Fruit fly (Drosophila melanogaster): Measurements from ENCODE around the gene CG6836.
A peak's percentile ranks its signal among the peaks of the same experiment; 100 is the strongest.

The CG6836 gene

DNA sequence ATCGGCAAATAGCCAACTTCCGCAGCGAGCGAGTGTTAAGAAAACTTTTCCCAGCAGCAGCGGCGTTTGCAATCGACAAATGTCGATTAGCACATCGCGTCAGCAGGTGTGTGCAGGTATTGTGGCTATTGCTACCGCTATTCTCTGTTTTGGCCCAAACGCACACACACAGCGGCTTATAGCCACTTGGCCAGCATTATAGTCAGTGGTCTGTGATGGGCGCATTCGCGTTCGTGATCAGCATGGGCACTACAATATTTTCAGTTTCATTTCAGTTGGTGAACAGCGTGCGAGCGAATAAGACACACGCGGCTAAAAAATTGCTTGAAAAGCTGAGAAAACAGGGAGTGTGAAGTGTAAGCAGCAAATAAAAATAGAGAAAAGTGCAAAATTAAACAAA, at the start of gene CG6836:
CG6836 (plus strand) TSS at position 271 of the 400 bp plus-strand sequence.
- TF ChIP-seq CG32121 (GFP tag; IDR thresholded peaks at IDR 0.05) (peak; percentile 38; the same call in 1 of the 2 replicates), CG34367 (tag; optimal IDR thresholded peaks at IDR 0.05) (no peak), CG4496 (GFP tag; IDR thresholded peaks at IDR 0.05) (0 out of 3 replicates have a peak, but pooled peaks have one; percentile 29)

DNA sequence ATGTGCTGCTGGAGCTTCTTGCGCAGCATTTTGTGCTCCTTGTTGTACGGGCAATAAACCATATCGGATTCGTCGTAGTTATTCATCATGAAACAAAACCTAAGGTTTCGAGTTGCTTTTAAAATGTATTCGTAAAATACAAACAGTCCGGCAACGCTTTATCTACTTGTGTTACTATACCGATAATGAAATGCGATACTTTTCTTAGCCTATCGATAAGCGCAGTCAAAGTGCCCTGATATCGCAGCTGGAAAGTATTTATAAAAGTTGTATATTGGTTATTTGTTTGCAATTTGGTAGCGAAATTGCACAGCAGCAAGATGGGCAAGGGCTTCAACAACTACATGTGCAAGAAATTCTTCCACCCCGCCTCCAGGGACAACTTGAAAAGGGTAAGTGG, 49.0 kb upstream of the CG6836 start, which contains the start of the genes arx and CG6843:
arx (minus strand) TSS at position 144 of the 400 bp plus-strand sequence.
CG6843 (plus strand) TSS at position 184 of the 400 bp plus-strand sequence.
- TF ChIP-seq CG10348 (GFP tag; IDR thresholded peaks at IDR 0.05) (no peak), D1 (tag; optimal IDR thresholded peaks at IDR 0.05) (no peak), CG17806 (tag; optimal IDR thresholded peaks at IDR 0.05) (no peak), CG15710 (tag; optimal IDR thresholded peaks at IDR 0.05) (no peak), Pif1B (GFP tag; optimal IDR thresholded peaks at IDR 0.05) (no peak), Snoo (tag; optimal IDR thresholded peaks at IDR 0.05) (no peak)

dm6 chr3L:18904772-18905601, 45.4 kb upstream of the CG6836 start, which contains the start of the genes CSN1b and Prp6:
Gene CSN1b, minus strand, starts transcription at chr3L:18904930.
Gene Prp6, plus strand, starts transcription at chr3L:18905372.
- TF ChIP-seq CG12605 (GFP tag; IDR thresholded peaks at IDR 0.05) (no peak), CG17806 (tag; optimal IDR thresholded peaks at IDR 0.05) (no peak), CG32121 (GFP tag; IDR thresholded peaks at IDR 0.05) (no peak), CG8159 (tag; optimal IDR thresholded peaks at IDR 0.05) (no peak), Pif1A (GFP tag; optimal IDR thresholded peaks at IDR 0.05) (no peak), CG34367 (tag; optimal IDR thresholded peaks at IDR 0.05) (no peak), rn (GFP tag; IDR thresholded peaks at IDR 0.05) (no peak), CG4496 (GFP tag; IDR thresholded peaks at IDR 0.05) (no peak), CG9948 (tag; optimal IDR thresholded peaks at IDR 0.05) (no peak), D1 (tag; optimal IDR thresholded peaks at IDR 0.05) (no peak), EcR (GFP tag; optimal IDR thresholded peaks at IDR 0.05) (no peak), fd96Ca (GFP tag; IDR thresholded peaks at IDR 0.05) (no peak)

DNA sequence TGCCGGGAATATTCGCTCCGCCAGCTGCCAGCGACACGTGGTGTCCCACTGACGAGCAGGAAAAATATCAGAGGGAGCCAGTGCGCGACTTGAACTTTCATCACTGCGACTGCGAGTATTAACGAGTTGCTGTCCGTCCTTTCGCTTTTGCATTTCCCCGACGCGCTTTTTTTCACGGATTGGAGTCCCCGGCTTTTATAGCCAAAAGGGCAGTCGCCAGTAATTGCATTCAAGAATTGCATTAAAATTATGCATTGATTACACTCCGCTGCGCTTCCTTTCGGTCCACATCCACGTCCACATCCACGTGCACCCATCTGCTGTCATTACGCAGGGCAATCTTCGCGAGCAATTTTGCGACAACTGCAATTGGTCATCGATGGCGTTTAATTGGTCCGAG, 39.3 kb upstream of the CG6836 start, which contains the start of gene Ir75d:
Ir75d (minus strand) TSS at position 101 of the 400 bp plus-strand sequence.
- TF ChIP-seq EcR (GFP tag; optimal IDR thresholded peaks at IDR 0.05), result no peak
- TF ChIP-seq fd96Ca (GFP tag; IDR thresholded peaks at IDR 0.05), result no peak
- TF ChIP-seq Ets98B (GFP tag; IDR thresholded peaks at IDR 0.05), result no peak
- no peak for TF ChIP-seq CG12605 (GFP tag; IDR thresholded peaks at IDR 0.05)
- TF ChIP-seq CG13204 (GFP tag; optimal IDR thresholded peaks at IDR 0.05), result no peak
- no peak for TF ChIP-seq CG8301 (tag; optimal IDR thresholded peaks at IDR 0.05)
- TF ChIP-seq gl (tag; optimal IDR thresholded peaks at IDR 0.05), result no peak
- TF ChIP-seq D1 (tag; optimal IDR thresholded peaks at IDR 0.05), result no peak
- no peak for TF ChIP-seq Pif1B (GFP tag; optimal IDR thresholded peaks at IDR 0.05)
- no peak for TF ChIP-seq rn (GFP tag; IDR thresholded peaks at IDR 0.05)
- TF ChIP-seq Snoo (tag; optimal IDR thresholded peaks at IDR 0.05), result no peak
- no peak for TF ChIP-seq CG8159 (tag; optimal IDR thresholded peaks at IDR 0.05)
- no peak for TF ChIP-seq Pif1A (GFP tag; optimal IDR thresholded peaks at IDR 0.05)
- TF ChIP-seq CG14655 (GFP tag; optimal IDR thresholded peaks at IDR 0.05), result no peak
- TF ChIP-seq CG15710 (tag; optimal IDR thresholded peaks at IDR 0.05), result no peak
- TF ChIP-seq CG17806 (tag; optimal IDR thresholded peaks at IDR 0.05), result no peak

DNA sequence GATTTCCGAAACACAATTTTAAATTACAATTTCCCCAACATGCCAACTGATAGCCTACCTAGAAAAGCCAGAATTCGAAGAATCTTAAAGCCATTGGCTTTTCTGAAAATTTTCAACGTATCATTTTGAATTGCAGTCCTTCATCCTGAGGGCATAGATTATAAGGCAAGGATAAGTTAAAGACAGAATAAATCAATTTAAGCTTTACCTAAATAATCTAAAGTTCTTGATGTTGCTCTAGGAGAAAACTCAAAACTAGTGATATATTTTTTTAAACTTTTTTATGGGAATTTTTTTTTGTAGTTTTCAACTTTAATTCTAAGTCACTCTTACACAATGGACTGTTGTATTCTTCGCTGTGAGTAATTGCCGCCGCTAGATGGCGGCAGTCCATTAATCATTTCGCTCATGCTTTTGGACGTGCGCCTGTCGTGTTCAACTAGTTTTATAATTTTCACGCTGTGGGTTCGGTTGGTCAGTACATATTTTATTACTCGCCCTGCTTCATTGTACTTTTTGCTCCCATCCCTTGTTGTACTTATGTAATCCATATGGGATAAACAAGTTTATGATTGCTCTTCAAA, 36.2 kb upstream of the CG6836 start, which contains the start of gene COX6AL2:
COX6AL2 (minus strand) TSS at position 51 of the 584 bp plus-strand sequence.
- TF ChIP-seq Snoo (tag; optimal IDR thresholded peaks at IDR 0.05), result no peak
- TF ChIP-seq gl (tag; optimal IDR thresholded peaks at IDR 0.05), result no peak
- no peak for TF ChIP-seq EcR (GFP tag; optimal IDR thresholded peaks at IDR 0.05)
- TF ChIP-seq CG12605 (GFP tag; IDR thresholded peaks at IDR 0.05), result no peak
- no peak for TF ChIP-seq Ets98B (GFP tag; IDR thresholded peaks at IDR 0.05)
- no peak for TF ChIP-seq CG8301 (tag; optimal IDR thresholded peaks at IDR 0.05)
- TF ChIP-seq CG13204 (GFP tag; optimal IDR thresholded peaks at IDR 0.05), result no peak
- no peak for TF ChIP-seq rn (GFP tag; IDR thresholded peaks at IDR 0.05)
- no peak for TF ChIP-seq CG10348 (GFP tag; IDR thresholded peaks at IDR 0.05)
- no peak for TF ChIP-seq Pif1B (GFP tag; optimal IDR thresholded peaks at IDR 0.05)
- no peak for TF ChIP-seq CG14655 (GFP tag; optimal IDR thresholded peaks at IDR 0.05)
- TF ChIP-seq CG17806 (tag; optimal IDR thresholded peaks at IDR 0.05), result no peak
- TF ChIP-seq CG4496 (GFP tag; IDR thresholded peaks at IDR 0.05), result no peak

DNA sequence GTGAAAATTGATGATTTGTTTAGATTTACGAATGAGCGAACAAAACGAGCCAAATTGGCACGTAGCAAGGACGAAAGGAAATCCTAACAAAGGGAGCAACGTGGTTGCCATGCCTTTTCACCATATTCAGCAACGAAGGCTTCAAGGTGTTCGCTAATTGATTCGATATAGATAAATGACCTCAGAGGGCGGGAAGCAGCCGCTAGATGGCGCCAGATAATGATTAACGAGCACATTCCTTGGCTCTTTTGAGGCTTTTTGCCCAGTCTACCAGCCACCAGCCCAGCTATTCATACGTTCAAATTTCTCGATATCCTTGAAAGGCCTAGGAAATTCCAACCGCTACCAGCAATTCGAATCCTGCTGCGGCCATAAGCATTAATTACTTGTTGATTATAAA, 34.0 kb upstream of the CG6836 start:
- TF ChIP-seq CG15710 (tag; optimal IDR thresholded peaks at IDR 0.05), result no peak
- no peak for TF ChIP-seq rn (GFP tag; IDR thresholded peaks at IDR 0.05)
- no peak for TF ChIP-seq CG32121 (GFP tag; IDR thresholded peaks at IDR 0.05)

Measured in whole organism, pupa.